Fruit fly (Drosophila melanogaster) S2 (cell line): Measurements from ENCODE around the gene Rbfox1.

Experiments
- CG8478 ChIP-seq: fragments of >200 bp; optimal IDR thresholded peaks from 2 replicates; lab custom pipeline; 2018
- CTCF ChIP-seq, 2 experiments: fragments of >200 bp; optimal IDR thresholded peaks; 2 replicates each; lab custom pipeline; 2018

dm6 chr3L:10550069-10550468, 68.9 kb downstream of the Rbfox1 start:
- TF ChIP-seq CG8478 (lab: Kevin White, UChicago) (no peak), CTCF (optimal IDR thresholded peaks at IDR 0.05; lab: Kevin White, UChicago) (no peak)
